Fruit fly (Drosophila melanogaster): Measurements from ENCODE around the gene RpL34b.

RpL34b gene

dm6 chr3R:9380970-9381369, 20.1 kb downstream of the RpL34b start (continued):
- TF ChIP-seq CG7368 (GFP tag; optimal IDR thresholded peaks at IDR 0.05): no peak
- TF ChIP-seq Eip93F (GFP tag; optimal IDR thresholded peaks at IDR 0.05): no peak
- TF ChIP-seq CG6163 (GFP tag; IDR thresholded peaks at IDR 0.05): peak; percentile 51; the same call in 2 of the 3 replicates
- no peak for TF ChIP-seq cyc (GFP tag; optimal IDR thresholded peaks at IDR 0.05)
- no peak for TF ChIP-seq Hr4 (GFP tag; optimal IDR thresholded peaks at IDR 0.05)
- TF ChIP-seq Sox15 (GFP tag; optimal IDR thresholded peaks at IDR 0.05): no peak
- TF ChIP-seq ss (GFP tag; optimal IDR thresholded peaks at IDR 0.05): peak; percentile 78 to 80
- TF ChIP-seq Met (GFP tag; optimal IDR thresholded peaks at IDR 0.05): no peak
- TF ChIP-seq Eip75B (GFP tag; optimal IDR thresholded peaks at IDR 0.05): no peak
- TF ChIP-seq CG4318 (GFP tag; optimal IDR thresholded peaks at IDR 0.05): no peak

dm6 chr3R:9378644-9379411, 22.2 kb downstream of the RpL34b start:
- TF ChIP-seq lz (GFP tag; optimal IDR thresholded peaks at IDR 0.05): peak; percentile 92
- peak; percentile 91 for TF ChIP-seq Sox102F (GFP tag; optimal IDR thresholded peaks at IDR 0.05)
- TF ChIP-seq Eip78C (GFP tag): peak; percentile 98
- TF ChIP-seq Gug (GFP tag; IDR thresholded peaks at IDR 0.05): peak; percentile 12; the same call in 1 of the 2 replicates
- TF ChIP-seq Sox14 (GFP tag; optimal IDR thresholded peaks at IDR 0.05): peak; percentile 77
- peak; percentile 93 for TF ChIP-seq svp (GFP tag)
- TF ChIP-seq eg (GFP tag; IDR thresholded peaks at IDR 0.05): peak; percentile 52
- peak; percentile 86 for TF ChIP-seq achi (GFP tag; optimal IDR thresholded peaks at IDR 0.05)
- TF ChIP-seq CG15336 (GFP tag; IDR thresholded peaks at IDR 0.05): peak; percentile 42; the same call in 1 of the 2 replicates
- peak; percentile 61 for TF ChIP-seq CG32006 (GFP tag; optimal IDR thresholded peaks at IDR 0.05)
- peak; percentile 81 for TF ChIP-seq CG9139 (GFP tag; optimal IDR thresholded peaks at IDR 0.05)
- no peak for TF ChIP-seq fd85E (GFP tag; optimal IDR thresholded peaks at IDR 0.05)
- TF ChIP-seq CG6854 (GFP tag; optimal IDR thresholded peaks at IDR 0.05): peak; percentile 81
- TF ChIP-seq topi (GFP tag; optimal IDR thresholded peaks at IDR 0.05): peak; percentile 94
- TF ChIP-seq Eip75B (GFP tag; optimal IDR thresholded peaks at IDR 0.05): peak; percentile 89
- peak; percentile 81 for TF ChIP-seq pdm3 (GFP tag; optimal IDR thresholded peaks at IDR 0.05)
- TF ChIP-seq Hr4 (GFP tag; optimal IDR thresholded peaks at IDR 0.05): peak; percentile 1
- TF ChIP-seq CG6792 (GFP tag; optimal IDR thresholded peaks at IDR 0.05): peak; percentile 91
- TF ChIP-seq CG6163 (GFP tag; IDR thresholded peaks at IDR 0.05): peak; percentile 70; the same call in 2 of the 3 replicates
- TF ChIP-seq Ets21C (GFP tag; optimal IDR thresholded peaks at IDR 0.05): peak; percentile 74
- TF ChIP-seq CG31627 (GFP tag; optimal IDR thresholded peaks at IDR 0.05): peak; percentile 76
- TF ChIP-seq CG8119 (GFP tag; IDR thresholded peaks at IDR 0.05): peak; percentile 54; the same call in 2 of the 3 replicates
- TF ChIP-seq acj6 (GFP tag; optimal IDR thresholded peaks at IDR 0.05): peak; percentile 84
- peak; percentile 90 for TF ChIP-seq CG3919 (GFP tag; optimal IDR thresholded peaks at IDR 0.05)
- TF ChIP-seq CG8319 (GFP tag; optimal IDR thresholded peaks at IDR 0.05): peak; percentile 64
- TF ChIP-seq OdsH (GFP tag; optimal IDR thresholded peaks at IDR 0.05): peak; percentile 71
- TF ChIP-seq CG7368 (GFP tag; optimal IDR thresholded peaks at IDR 0.05): peak; percentile 79
- peak; percentile 58 for TF ChIP-seq Lpt (GFP tag; optimal IDR thresholded peaks at IDR 0.05)
- TF ChIP-seq dsx (GFP tag; optimal IDR thresholded peaks at IDR 0.05; ENCODE audit: poor library complexity, severe bottlenecking): peak; percentile 91
- TF ChIP-seq net (GFP tag; optimal IDR thresholded peaks at IDR 0.05): peak; percentile 75
- peak; percentile 90 for TF ChIP-seq spab (GFP tag; optimal IDR thresholded peaks at IDR 0.05)
- peak; percentile 70 for TF ChIP-seq CG11762 (GFP tag; optimal IDR thresholded peaks at IDR 0.05; ENCODE audit: insufficient read depth)
- TF ChIP-seq CG6276 (GFP tag; optimal IDR thresholded peaks at IDR 0.05): peak; percentile 23
- TF ChIP-seq salr (GFP tag; optimal IDR thresholded peaks at IDR 0.05): peak; percentile 42 to 78
- TF ChIP-seq CG4318 (GFP tag; optimal IDR thresholded peaks at IDR 0.05): peak; percentile 17
- TF ChIP-seq CG6808 (GFP tag; optimal IDR thresholded peaks at IDR 0.05): peak; percentile 90
- peak; percentile 71 for TF ChIP-seq Sox15 (GFP tag; optimal IDR thresholded peaks at IDR 0.05)
- TF ChIP-seq esn (GFP tag; optimal IDR thresholded peaks at IDR 0.05): peak; percentile 95
- peak; percentile 88 for TF ChIP-seq Smox (GFP tag; optimal IDR thresholded peaks at IDR 0.05)
- TF ChIP-seq vri (GFP tag; optimal IDR thresholded peaks at IDR 0.05): peak; percentile 90
- peak; percentile 75 for TF ChIP-seq CG1621 (tag; optimal IDR thresholded peaks at IDR 0.05)
- peak; percentile 87 for TF ChIP-seq cyc (GFP tag; optimal IDR thresholded peaks at IDR 0.05)
- TF ChIP-seq CG10631 (GFP tag; optimal IDR thresholded peaks at IDR 0.05): peak; percentile 90
- peak; percentile 80 for TF ChIP-seq Blimp-1 (GFP tag; optimal IDR thresholded peaks at IDR 0.05)
